Worm (Caenorhabditis elegans) whole organism, young adult: Measurements from ENCODE around the gene rpl-7A.

ENCODE experiments used
- B0019.2 ChIP-seq: fragments of 200-800 bp; sonication (Bioruptor generic); conservative IDR thresholded peaks from 2 replicates; pipeline ENCODE4 v1.3.6; 2022; ENCODE audit warnings: missing genetic modification reagents, missing genetic modification characterization, missing compliant biosample characterization
- C17E4.6 ChIP-seq: fragments of 200-800 bp; sonication (Bioruptor generic); IDR thresholded peaks from 2 replicates; pipeline ENCODE4 v1.3.6; 2022; ENCODE audit warnings: missing genetic modification reagents, missing genetic modification characterization, missing compliant biosample characterization
- K11D2.4 ChIP-seq: fragments of 200-800 bp; sonication (Bioruptor generic); IDR thresholded peaks from 2 replicates; pipeline ENCODE4 v1.3.6; 2022; ENCODE audit warnings: missing genetic modification reagents, missing genetic modification characterization, missing compliant biosample characterization
- ZK185.1 ChIP-seq: sonication (generic microtip); optimal IDR thresholded peaks from 2 replicates; lab custom pipeline; 2016; ENCODE audit warnings: mild to moderate bottlenecking, missing genetic modification characterization, missing compliant biosample characterization; ENCODE audit not compliant: poor library complexity, severe bottlenecking
- cebp-2 ChIP-seq: fragments of 200-800 bp; sonication (Bioruptor generic); IDR thresholded peaks from 2 replicates; pipeline ENCODE4 v1.3.6; 2022; ENCODE audit warnings: missing genetic modification characterization, missing compliant biosample characterization
- ceh-100 ChIP-seq: fragments of 200-800 bp; sonication (Bioruptor generic); IDR thresholded peaks from 2 replicates; pipeline ENCODE4 v1.3.6; 2022; ENCODE audit warnings: missing genetic modification reagents, missing genetic modification characterization, missing compliant biosample characterization
- ceh-79 ChIP-seq: sonication (generic microtip); optimal IDR thresholded peaks from 2 replicates; lab custom pipeline; 2017; ENCODE audit warnings: mild to moderate bottlenecking, missing genetic modification characterization, missing compliant biosample characterization
- lin-35 ChIP-seq, 3 experiments: fragments of 150-350 bp in 2 of 3; sonication (generic microtip) in 1 of 3; optimal IDR thresholded peaks; 2 replicates each; lab custom pipeline; 2014 to 2018; ENCODE audit warnings: missing biosample characterization in 3 of 3, missing genetic modification characterization in 3 of 3, missing genetic modification reagents in 3 of 3
- nfya-2 ChIP-seq: fragments of 200-800 bp; sonication (Bioruptor generic); IDR thresholded peaks from 2 replicates; pipeline ENCODE4 v1.3.6; 2022; ENCODE audit warnings: missing genetic modification reagents, missing genetic modification characterization, missing compliant biosample characterization
- ztf-26 ChIP-seq: sonication (generic microtip); optimal IDR thresholded peaks from 2 replicates; lab custom pipeline; 2017; ENCODE audit warnings: missing genetic modification characterization, missing compliant biosample characterization

DNA sequence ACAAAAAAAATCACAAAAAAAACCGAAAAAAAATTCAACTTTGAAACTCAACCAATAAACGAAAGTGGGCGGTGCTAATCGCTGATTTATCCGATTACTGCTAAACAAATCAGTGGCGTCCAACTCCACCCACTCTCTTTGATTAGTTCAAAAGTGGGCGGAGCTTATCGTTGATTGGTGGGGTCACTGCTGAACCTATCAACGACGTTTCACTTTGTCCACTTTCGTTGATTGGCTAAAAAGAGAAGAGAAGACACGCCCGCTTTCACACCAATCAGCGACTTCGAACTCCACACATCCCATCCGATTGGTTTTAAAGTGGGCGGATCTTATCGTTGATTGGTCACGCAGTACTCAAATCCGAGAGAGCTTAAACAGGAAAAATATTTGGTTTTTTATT lies 33.5 kb upstream of the rpl-7A start:
- no peak for TF ChIP-seq ceh-100
- no peak for TF ChIP-seq ztf-26 (tag; lab: Kevin White, UChicago)
- no peak for TF ChIP-seq ceh-79 (tag; lab: Kevin White, UChicago)
- TF ChIP-seq cebp-2, result no peak
- TF ChIP-seq B0019.2 (GFP tag; lab: Robert Waterston, UW), result no peak
- no peak for TF ChIP-seq C17E4.6 (GFP tag; lab: Robert Waterston, UW)
- no peak for TF ChIP-seq K11D2.4 (GFP tag; lab: Robert Waterston, UW)
- no peak for TF ChIP-seq nfya-2 (GFP tag; lab: Robert Waterston, UW)
- no peak for TF ChIP-seq lin-35 (GFP tag; optimal IDR thresholded peaks at IDR 0.05; lab: Kevin White, UChicago)
- TF ChIP-seq ZK185.1 (tag; lab: Kevin White, UChicago), result no peak
